Fruit fly (Drosophila melanogaster): ENCODE data around the gene CycB3.

The CycB3 gene

DNA sequence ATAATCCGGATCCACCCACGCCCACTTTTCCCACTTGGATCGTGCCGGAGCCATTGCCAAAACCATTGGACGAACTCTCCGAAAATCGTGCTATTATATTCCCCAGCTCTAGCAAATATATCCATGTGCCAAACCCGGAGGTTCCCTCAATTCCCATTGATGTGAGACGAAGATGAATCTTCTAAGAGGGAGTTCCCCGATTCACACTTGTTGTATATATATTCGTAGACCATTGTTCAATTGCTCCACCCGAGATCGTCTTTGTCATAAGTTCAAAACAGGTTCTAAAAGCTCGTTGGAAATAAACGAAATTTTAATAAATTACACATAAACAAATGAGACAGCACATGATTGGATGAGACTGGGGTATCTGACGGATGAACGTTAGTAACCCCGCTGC, 6.7 kb downstream of the CycB3 start:
- TF ChIP-seq Dll (optimal IDR thresholded peaks at IDR 0.05) (no peak), usp (GFP tag; optimal IDR thresholded peaks at IDR 0.05) (no peak), EcR (GFP tag; optimal IDR thresholded peaks at IDR 0.05) (no peak), psq (optimal IDR thresholded peaks at IDR 0.05) (no peak), CG8478 (optimal IDR thresholded peaks at IDR 0.05) (no peak), pan (optimal IDR thresholded peaks at IDR 0.05) (no peak)

- TF ChIP-seq pan (optimal IDR thresholded peaks at IDR 0.05) (no peak), Dll (optimal IDR thresholded peaks at IDR 0.05) (no peak), EcR (GFP tag; optimal IDR thresholded peaks at IDR 0.05) (no peak), psq (optimal IDR thresholded peaks at IDR 0.05) (no peak), usp (GFP tag; optimal IDR thresholded peaks at IDR 0.05) (no peak), CG8478 (optimal IDR thresholded peaks at IDR 0.05) (no peak)
These were observed 8.0 kb downstream of the CycB3 start, which contains the start of gene CG7016 for dm6 chr3R:24862574-24863089. Gene CG7016, plus strand, starts transcription at chr3R:24862931.

- no peak for TF ChIP-seq EcR (GFP tag; optimal IDR thresholded peaks at IDR 0.05)
- no peak for TF ChIP-seq CG8478 (optimal IDR thresholded peaks at IDR 0.05)
- TF ChIP-seq usp (GFP tag; optimal IDR thresholded peaks at IDR 0.05), result no peak
- no peak for TF ChIP-seq pan (optimal IDR thresholded peaks at IDR 0.05)
- no peak for TF ChIP-seq Dll (optimal IDR thresholded peaks at IDR 0.05)
- no peak for TF ChIP-seq psq (optimal IDR thresholded peaks at IDR 0.05)
These were observed 8.6 kb downstream of the CycB3 start, which contains the start of gene CG13640 for dm6 chr3R:24862065-24862464. Gene CG13640, minus strand, starts transcription at chr3R:24862165.

dm6 chr3R:24860316-24860826, 10.2 kb downstream of the CycB3 start, which contains the start of gene CG13639:
Gene CG13639, minus strand, starts transcription at chr3R:24860366.
- TF ChIP-seq Dll (optimal IDR thresholded peaks at IDR 0.05) (no peak), EcR (GFP tag; optimal IDR thresholded peaks at IDR 0.05) (no peak), CG8478 (optimal IDR thresholded peaks at IDR 0.05) (no peak), pan (optimal IDR thresholded peaks at IDR 0.05) (no peak), psq (optimal IDR thresholded peaks at IDR 0.05) (no peak), usp (GFP tag; optimal IDR thresholded peaks at IDR 0.05) (no peak)

dm6 chr3R:24859701-24860100, 10.9 kb downstream of the CycB3 start, which contains the start of gene ppk22:
Gene ppk22, minus strand, starts transcription at chr3R:24859801.
- TF ChIP-seq usp (GFP tag; optimal IDR thresholded peaks at IDR 0.05) (no peak), psq (optimal IDR thresholded peaks at IDR 0.05) (no peak), Dll (optimal IDR thresholded peaks at IDR 0.05) (no peak), CG8478 (optimal IDR thresholded peaks at IDR 0.05) (no peak), pan (optimal IDR thresholded peaks at IDR 0.05) (no peak), EcR (GFP tag; optimal IDR thresholded peaks at IDR 0.05) (no peak)

DNA sequence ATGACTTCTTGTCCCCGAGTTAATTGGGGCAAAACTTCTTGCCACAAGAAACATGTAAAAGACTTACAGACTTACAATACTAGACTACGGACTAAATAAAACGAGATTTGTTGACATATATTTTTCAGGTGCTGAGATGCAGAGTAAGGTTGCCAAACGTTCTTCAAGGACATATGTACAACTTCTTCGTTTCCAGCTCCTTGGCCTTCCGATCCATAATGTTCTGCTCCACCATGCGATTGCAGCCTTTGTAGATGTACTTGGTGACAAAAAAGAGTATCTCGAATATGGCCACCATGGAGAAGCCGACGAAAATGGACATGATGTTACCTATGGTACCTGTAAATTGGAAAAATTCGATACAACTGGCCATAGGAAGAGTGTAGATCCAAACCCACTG, 13.2 kb downstream of the CycB3 start, which contains the start of gene CAH4:
TSS of gene CAH4 (minus strand) at position 101 of the 400 bp plus-strand sequence.
- TF ChIP-seq Dll (optimal IDR thresholded peaks at IDR 0.05) (no peak), usp (GFP tag; optimal IDR thresholded peaks at IDR 0.05) (no peak), EcR (GFP tag; optimal IDR thresholded peaks at IDR 0.05) (no peak), psq (optimal IDR thresholded peaks at IDR 0.05) (no peak), CG8478 (optimal IDR thresholded peaks at IDR 0.05) (no peak), pan (optimal IDR thresholded peaks at IDR 0.05) (no peak)

- TF ChIP-seq Dll (optimal IDR thresholded peaks at IDR 0.05) (no peak), pan (optimal IDR thresholded peaks at IDR 0.05) (no peak), psq (optimal IDR thresholded peaks at IDR 0.05) (no peak), CG8478 (optimal IDR thresholded peaks at IDR 0.05) (no peak), usp (GFP tag; optimal IDR thresholded peaks at IDR 0.05) (no peak), EcR (GFP tag; optimal IDR thresholded peaks at IDR 0.05) (no peak)
These were observed 14.5 kb downstream of the CycB3 start, which contains the start of gene HDAC11 for dm6 chr3R:24856143-24856542. Gene HDAC11, minus strand, starts transcription at chr3R:24856243.

DNA sequence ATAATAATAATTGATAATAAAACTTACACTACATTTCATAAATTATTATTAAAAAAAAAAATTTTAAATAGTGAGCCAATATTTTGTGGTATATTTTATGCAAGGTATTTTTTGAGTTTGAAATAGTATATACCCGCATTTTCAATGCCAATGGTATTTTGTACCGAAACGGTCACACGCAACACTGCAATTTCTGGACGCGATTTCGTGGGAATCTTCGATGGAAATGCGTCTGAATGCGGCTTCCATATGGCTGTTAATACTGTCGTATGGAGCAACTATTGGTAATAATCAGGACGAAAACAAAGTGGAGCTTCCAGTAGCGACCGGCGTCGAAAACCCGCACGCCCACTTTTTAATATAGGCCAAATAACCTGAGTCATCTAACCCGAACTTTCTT, 19.2 kb downstream of the CycB3 start, which contains the start of gene Nct:
TSS of gene Nct (plus strand) at position 173 of the 400 bp plus-strand sequence.
- no peak for TF ChIP-seq EcR (GFP tag; optimal IDR thresholded peaks at IDR 0.05)
- TF ChIP-seq CG8478 (optimal IDR thresholded peaks at IDR 0.05), result no peak
- TF ChIP-seq Dll (optimal IDR thresholded peaks at IDR 0.05), result no peak
- no peak for TF ChIP-seq psq (optimal IDR thresholded peaks at IDR 0.05)
- no peak for TF ChIP-seq usp (GFP tag; optimal IDR thresholded peaks at IDR 0.05)
- no peak for TF ChIP-seq pan (optimal IDR thresholded peaks at IDR 0.05)

dm6 chr3R:24850420-24850819, 20.2 kb downstream of the CycB3 start, which contains the start of gene CG7006:
Gene CG7006, plus strand, starts transcription at chr3R:24850627.
- no peak for TF ChIP-seq pan (optimal IDR thresholded peaks at IDR 0.05)

DNA sequence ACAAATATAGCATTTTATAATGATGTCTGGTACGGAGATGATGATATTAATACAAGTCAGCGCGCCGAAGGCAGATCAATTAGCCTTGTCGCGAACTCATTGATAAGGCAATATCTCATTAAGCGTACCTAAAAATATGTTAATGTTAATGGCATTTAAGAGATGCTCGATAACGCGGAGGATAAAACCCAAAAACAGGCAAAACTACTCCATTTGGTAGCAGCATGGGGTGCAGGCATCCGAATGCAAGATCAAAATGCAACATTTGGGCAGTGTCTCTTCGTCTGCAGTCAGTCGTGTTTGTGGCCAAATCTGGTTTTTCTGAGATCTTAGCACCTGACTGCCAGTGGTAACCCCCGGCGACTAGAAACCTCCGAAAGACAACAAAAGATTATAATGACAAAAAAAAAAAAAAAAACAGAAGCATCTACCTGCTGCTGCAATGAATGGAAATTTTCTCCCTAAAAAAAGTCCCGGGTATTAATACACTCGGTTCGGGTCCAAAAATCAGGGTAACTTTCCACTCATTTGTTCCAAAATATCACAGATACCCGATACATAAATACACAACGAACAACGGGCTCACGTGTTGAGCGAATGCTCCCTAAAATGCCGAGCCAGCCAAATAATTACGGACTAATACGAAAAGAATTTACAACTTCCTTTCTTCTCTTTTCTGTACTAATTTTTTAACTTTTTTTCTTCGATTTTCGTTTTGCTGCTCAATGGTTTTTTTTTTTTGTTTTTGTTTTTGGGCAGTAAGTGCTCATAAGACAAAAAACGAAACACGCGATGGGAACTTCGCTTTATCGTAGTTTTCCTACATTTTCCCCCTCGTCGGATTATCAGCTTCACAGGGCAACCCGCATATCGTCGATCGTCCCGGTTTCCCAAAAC, 24.4 kb downstream of the CycB3 start:
- TF ChIP-seq Dll (optimal IDR thresholded peaks at IDR 0.05) (no peak), CG8478 (optimal IDR thresholded peaks at IDR 0.05) (no peak), usp (GFP tag; optimal IDR thresholded peaks at IDR 0.05) (no peak), EcR (GFP tag; optimal IDR thresholded peaks at IDR 0.05) (no peak), psq (optimal IDR thresholded peaks at IDR 0.05) (no peak), pan (optimal IDR thresholded peaks at IDR 0.05) (no peak)

DNA sequence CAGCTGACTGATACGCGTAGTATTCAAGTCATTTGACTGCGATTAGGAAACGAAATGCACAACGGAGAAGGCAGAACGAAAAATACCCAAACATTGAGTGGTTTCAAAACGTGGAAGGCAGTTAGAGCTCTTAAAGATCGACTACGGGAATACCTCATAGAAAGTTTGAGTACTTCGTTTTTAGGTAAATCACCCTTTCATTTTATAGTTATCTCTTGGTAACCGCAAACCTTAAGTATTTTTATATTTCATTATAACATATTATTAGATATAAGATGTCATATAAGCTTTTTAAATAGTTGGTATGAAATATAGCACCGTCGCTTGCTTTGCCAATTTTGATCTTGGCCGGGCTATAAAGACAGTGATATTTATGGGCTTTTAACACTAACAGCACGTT, 25.5 kb downstream of the CycB3 start:
- TF ChIP-seq EcR (GFP tag; optimal IDR thresholded peaks at IDR 0.05) (no peak), Dll (optimal IDR thresholded peaks at IDR 0.05) (no peak), pan (optimal IDR thresholded peaks at IDR 0.05) (no peak), CG8478 (optimal IDR thresholded peaks at IDR 0.05) (no peak), psq (optimal IDR thresholded peaks at IDR 0.05) (no peak), usp (GFP tag; optimal IDR thresholded peaks at IDR 0.05) (no peak)

- TF ChIP-seq psq (optimal IDR thresholded peaks at IDR 0.05) (no peak), Dll (optimal IDR thresholded peaks at IDR 0.05) (no peak), EcR (GFP tag; optimal IDR thresholded peaks at IDR 0.05) (no peak), pan (optimal IDR thresholded peaks at IDR 0.05) (no peak), CG8478 (optimal IDR thresholded peaks at IDR 0.05) (no peak), usp (GFP tag; optimal IDR thresholded peaks at IDR 0.05) (no peak)
These were observed 29.0 kb downstream of the CycB3 start, which contains the start of gene Esp for dm6 chr3R:24841635-24842034. Gene Esp, plus strand, starts transcription at chr3R:24841935.
